Worm (Caenorhabditis elegans) whole organism, L4 larva: Measurements from ENCODE around the gene Y54E2A.9.

Source experiments
- F49E8.2 ChIP-seq: sonication (generic microtip); optimal IDR thresholded peaks from 2 replicates; lab custom pipeline; 2016; ENCODE audit warnings: missing compliant biosample characterization, mild to moderate bottlenecking, missing genetic modification characterization, borderline replicate concordance
- R02D3.7 ChIP-seq: fragments of 150-350 bp; sonication (generic microtip); optimal IDR thresholded peaks from 3 replicates; lab custom pipeline; 2014; ENCODE audit warnings: missing biosample characterization, missing genetic modification characterization
- T26A8.4 ChIP-seq: fragments of 200-800 bp; sonication (Bioruptor generic); IDR thresholded peaks from 2 replicates; pipeline ENCODE4 v1.3.6; 2022; ENCODE audit warnings: missing genetic modification characterization, missing compliant biosample characterization
- Y48G9A.11 ChIP-seq: fragments of 200-800 bp; sonication (Bioruptor generic); IDR thresholded peaks from 2 replicates; pipeline ENCODE4 v1.3.6; 2022; ENCODE audit warnings: missing genetic modification reagents, missing genetic modification characterization, missing compliant biosample characterization
- Y75B8A.6 ChIP-seq: fragments of 200-800 bp; sonication (Bioruptor generic); IDR thresholded peaks from 2 replicates; pipeline ENCODE4 v1.3.6; 2022; ENCODE audit warnings: missing genetic modification reagents, missing genetic modification characterization, missing compliant biosample characterization
- ceh-28 ChIP-seq: fragments of 150-350 bp; optimal IDR thresholded peaks from 2 replicates; lab custom pipeline; 2014; ENCODE audit warnings: missing biosample characterization, missing genetic modification reagents, missing genetic modification characterization
- ceh-44 ChIP-seq: fragments of 200-800 bp; sonication (Bioruptor generic); IDR thresholded peaks from 2 replicates; pipeline ENCODE4 v1.3.6; 2022; ENCODE audit warnings: missing genetic modification reagents, missing genetic modification characterization, missing compliant biosample characterization
- ceh-62 ChIP-seq: sonication (generic microtip); optimal IDR thresholded peaks from 2 replicates; lab custom pipeline; 2017; ENCODE audit warnings: missing biosample characterization, missing genetic modification characterization
- cey-2 ChIP-seq: sonication (generic microtip); optimal IDR thresholded peaks from 3 replicates; lab custom pipeline; 2017; ENCODE audit warnings: missing genetic modification characterization, mild to moderate bottlenecking, missing compliant biosample characterization, antibody characterized with exemption, borderline replicate concordance; ENCODE audit not compliant: insufficient read depth
- ctbp-1 ChIP-seq: fragments of 200-800 bp; sonication (Bioruptor generic); IDR thresholded peaks from 2 replicates; pipeline ENCODE4 v1.3.6; 2022; ENCODE audit warnings: missing genetic modification reagents, missing genetic modification characterization, missing compliant biosample characterization
- daf-16 ChIP-seq, 3 experiments: sonication (generic microtip); optimal IDR thresholded peaks; 2 replicates each; lab custom pipeline; 2016 to 2017; ENCODE audit warnings: missing genetic modification characterization in 3 of 3, missing genetic modification reagents in 3 of 3, mild to moderate bottlenecking in 2 of 3, missing compliant biosample characterization in 2 of 3, missing biosample characterization in 1 of 3, moderate library complexity in 1 of 3
- dmd-6 ChIP-seq: fragments of 200-800 bp; sonication (Bioruptor generic); IDR thresholded peaks from 2 replicates; pipeline ENCODE4 v1.3.6; 2022; ENCODE audit warnings: missing genetic modification reagents, missing genetic modification characterization, missing compliant biosample characterization
- dpl-1 ChIP-seq: fragments of 150-350 bp; optimal IDR thresholded peaks from 2 replicates; lab custom pipeline; 2014; ENCODE audit warnings: missing biosample characterization, missing genetic modification reagents, missing genetic modification characterization
- egl-43 ChIP-seq: fragments of 200-800 bp; sonication (Bioruptor generic); IDR thresholded peaks from 2 replicates; pipeline ENCODE4 v1.3.6; 2022; ENCODE audit warnings: missing genetic modification reagents, missing genetic modification characterization, missing compliant biosample characterization
- fkh-10 ChIP-seq: fragments of 150-350 bp; optimal IDR thresholded peaks from 2 replicates; lab custom pipeline; 2014; ENCODE audit warnings: missing biosample characterization, missing genetic modification reagents, missing genetic modification characterization
- hif-1 ChIP-seq, 2 experiments: sonication (generic microtip); optimal IDR thresholded peaks; 2 replicates each; lab custom pipeline; 2016 to 2017; ENCODE audit warnings: missing compliant biosample characterization in 2 of 2, missing genetic modification characterization in 2 of 2, missing genetic modification reagents in 2 of 2, missing genotype in 2 of 2, mild to moderate bottlenecking in 1 of 2
- hmg-1.1 ChIP-seq: fragments of 200-800 bp; sonication (Bioruptor generic); IDR thresholded peaks from 2 replicates; pipeline ENCODE4 v1.3.6; 2022; ENCODE audit warnings: missing genetic modification reagents, missing genetic modification characterization, missing compliant biosample characterization
- lin-38 ChIP-seq: fragments of 200-800 bp; sonication (Bioruptor generic); IDR thresholded peaks from 2 replicates; pipeline ENCODE4 v1.3.6; 2022; ENCODE audit warnings: missing genetic modification reagents, missing genetic modification characterization, missing compliant biosample characterization
- lsy-2 ChIP-seq, 2 experiments: fragments of 150-350 bp in 1 of 2; sonication (generic microtip) in 1 of 2; optimal IDR thresholded peaks; 2 replicates each; lab custom pipeline; 2014 to 2017; ENCODE audit warnings: missing biosample characterization in 2 of 2, missing genetic modification characterization in 2 of 2
- mep-1 ChIP-seq: fragments of 150-350 bp; sonication (generic microtip); optimal IDR thresholded peaks from 3 replicates; lab custom pipeline; 2014; ENCODE audit warnings: missing biosample characterization, missing genetic modification characterization
- mes-2 ChIP-seq: sonication (generic microtip); optimal IDR thresholded peaks from 2 replicates; lab custom pipeline; 2016; ENCODE audit warnings: missing genotype, mild to moderate bottlenecking, missing genetic modification characterization, missing compliant biosample characterization; ENCODE audit not compliant: poor library complexity, severe bottlenecking
- nhr-42 ChIP-seq: fragments of 200-800 bp; sonication (Bioruptor generic); IDR thresholded peaks from 2 replicates; pipeline ENCODE4 v1.3.6; 2022; ENCODE audit warnings: missing genetic modification characterization, missing compliant biosample characterization
- nhr-76 ChIP-seq: fragments of 150-350 bp; optimal IDR thresholded peaks from 2 replicates; lab custom pipeline; 2014; ENCODE audit warnings: missing biosample characterization, missing genetic modification characterization
- set-16 ChIP-seq: fragments of 200-800 bp; sonication (Bioruptor generic); IDR thresholded peaks from 2 replicates; pipeline ENCODE4 v1.3.6; 2022; ENCODE audit warnings: missing genetic modification reagents, missing genetic modification characterization, missing compliant biosample characterization
- zag-1 ChIP-seq: fragments of 150-350 bp; optimal IDR thresholded peaks from 2 replicates; lab custom pipeline; 2014; ENCODE audit warnings: missing biosample characterization, missing genetic modification characterization
- zip-11 ChIP-seq: fragments of 200-800 bp; sonication (Bioruptor generic); IDR thresholded peaks from 2 replicates; pipeline ENCODE4 v1.3.6; 2022; ENCODE audit warnings: missing genetic modification characterization, missing compliant biosample characterization
- zip-2 ChIP-seq: fragments of 150-350 bp; optimal IDR thresholded peaks from 2 replicates; lab custom pipeline; 2014; ENCODE audit warnings: missing biosample characterization, missing genetic modification characterization
- ztf-7 ChIP-seq: fragments of 150-350 bp; optimal IDR thresholded peaks from 2 replicates; lab custom pipeline; 2014; ENCODE audit warnings: missing biosample characterization, missing genetic modification characterization

The Y54E2A.9 gene

DNA sequence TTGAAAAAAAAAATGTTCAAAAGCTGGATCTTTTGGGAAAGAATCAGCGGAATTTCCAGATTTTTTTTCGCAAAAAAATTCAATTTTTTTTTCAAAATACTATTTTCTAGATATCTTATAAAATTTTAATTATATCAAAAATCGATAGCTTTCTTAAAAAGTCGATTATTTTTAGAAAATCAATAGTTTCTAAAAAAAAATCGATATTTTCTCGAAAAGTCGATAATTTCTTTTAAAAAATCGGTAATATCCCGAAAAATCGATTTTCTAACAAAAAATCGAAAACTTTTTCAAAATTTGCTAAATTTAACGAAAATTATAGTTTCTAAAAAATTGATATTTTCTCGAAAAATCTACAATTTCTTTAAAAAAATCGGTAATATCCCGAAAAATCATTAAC is 17.0 kb downstream of the Y54E2A.9 start:
- TF ChIP-seq fkh-10 (GFP tag; lab: Kevin White, UChicago) (no peak), ceh-28 (tag; lab: Kevin White, UChicago) (peak; percentile 61)

DNA sequence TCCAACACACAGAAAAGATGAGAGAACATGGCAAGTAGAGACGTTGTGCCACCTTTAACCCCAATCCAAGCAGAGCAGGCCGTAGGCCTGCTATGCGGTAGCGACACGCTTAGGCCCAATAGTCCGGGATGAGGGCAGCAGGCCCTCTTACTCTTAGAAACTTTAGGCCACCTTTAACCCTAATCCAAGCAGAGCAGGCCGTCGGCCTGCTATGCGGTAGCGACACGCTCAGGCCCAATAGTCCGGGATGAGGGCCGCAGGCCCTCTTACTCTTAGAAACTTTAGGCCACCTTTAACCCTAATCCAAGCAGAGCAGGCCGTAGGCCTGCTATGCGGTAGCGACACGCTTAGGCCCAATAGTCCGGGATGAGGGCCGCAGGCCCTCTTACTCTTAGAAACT is 20.1 kb downstream of the Y54E2A.9 start:
- TF ChIP-seq set-16 (GFP tag; lab: Robert Waterston, UW) (peak; percentile 41; the same call in 1 of the 2 replicates), egl-43 (peak; percentile 62; the same call in 1 of the 2 replicates)

ce11 chrII:14762528-14762927 is 23.3 kb downstream of the Y54E2A.9 start:
- TF ChIP-seq egl-43 (peak; percentile 49; the same call in 1 of the 2 replicates), set-16 (GFP tag; lab: Robert Waterston, UW) (peak; percentile 99), hmg-1.1 (GFP tag; lab: Robert Waterston, UW) (peak; percentile 54; the same call in 1 of the 2 replicates), T26A8.4 (GFP tag; lab: Robert Waterston, UW) (0 out of 2 replicates have a peak, but pooled peaks have one; percentile 56), lin-38 (GFP tag; lab: Robert Waterston, UW) (peak; percentile 67), nhr-42 (GFP tag; lab: Robert Waterston, UW) (peak; percentile 68; the same call in 1 of the 2 replicates), ctbp-1 (peak; percentile 77; the same call in 1 of the 2 replicates), Y48G9A.11 (0 out of 2 replicates have a peak, but pooled peaks have one; percentile 32), dmd-6 (GFP tag; lab: Robert Waterston, UW) (peak; percentile 13; the same call in 1 of the 2 replicates)

DNA sequence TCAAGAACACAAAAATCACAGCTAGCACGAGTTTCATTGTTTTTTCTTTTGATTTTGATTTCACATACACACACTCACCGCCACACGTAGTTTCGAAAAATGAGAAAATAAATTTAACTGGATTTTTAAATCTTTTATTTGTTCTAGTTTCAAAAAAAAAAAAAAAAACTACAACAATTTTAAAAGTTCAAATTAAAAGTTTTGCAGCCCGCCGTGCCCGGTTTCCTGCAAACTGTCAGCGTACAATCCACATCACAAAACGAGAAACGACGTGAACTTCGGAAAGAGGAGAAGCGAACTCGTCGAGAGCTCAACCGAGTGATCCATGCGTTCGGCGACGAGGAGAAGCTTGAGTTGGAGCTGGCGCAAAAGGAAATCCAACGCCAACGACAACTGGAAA is 28.1 kb downstream of the Y54E2A.9 start, which contains the start of gene Y54E2A.5:
TSS of gene Y54E2A.5 (minus strand) at position 101 of the 400 bp plus-strand sequence.
- TF ChIP-seq ceh-62 (tag; lab: Kevin White, UChicago) (no peak), set-16 (GFP tag; lab: Robert Waterston, UW) (peak; percentile 29; the same call in 1 of the 2 replicates)

- TF ChIP-seq mes-2 (tag; lab: Kevin White, UChicago) (peak; percentile 67), F49E8.2 (peak; percentile 17), nhr-76 (no peak), lsy-2 (tag; optimal IDR thresholded peaks at IDR 0.05; lab: Kevin White, UChicago) (peak in 1 of 2 experiments; percentile 28), hif-1 (tag; optimal IDR thresholded peaks at IDR 0.05; lab: Kevin White, UChicago) (peak in 1 of 2 experiments; percentile 1), R02D3.7 (tag; lab: Kevin White, UChicago) (no peak), dpl-1 (GFP tag; lab: Kevin White, UChicago) (peak; percentile 15), daf-16 (GFP tag; optimal IDR thresholded peaks at IDR 0.05; lab: Kevin White, UChicago) (no peak), daf-16 (tag; optimal IDR thresholded peaks at IDR 0.05; lab: Kevin White, UChicago) (no peak), zag-1 (tag; lab: Kevin White, UChicago) (no peak), cey-2 (tag; lab: Kevin White, UChicago) (no peak), mep-1 (no peak), Y75B8A.6 (GFP tag; lab: Robert Waterston, UW) (no peak), zip-11 (no peak), zip-2 (peak; percentile 82), egl-43 (no peak), ceh-44 (GFP tag; lab: Robert Waterston, UW) (no peak), ctbp-1 (no peak)
These were observed 31.7 kb downstream of the Y54E2A.9 start, which contains the start of the genes tac-1 and Y54E2A.4 for ce11 chrII:14753858-14754750. Gene tac-1 (minus strand): TSS chrII:14753877. Gene Y54E2A.4 (plus strand): TSS chrII:14754622.

- TF ChIP-seq ztf-7 (tag; lab: Kevin White, UChicago) (no peak), set-16 (GFP tag; lab: Robert Waterston, UW) (peak; percentile 90)
These were observed 32.6 kb downstream of the Y54E2A.9 start for ce11 chrII:14753246-14753645.
